Fruit fly (Drosophila melanogaster): ENCODE results near the gene CG32462.

- no peak for TF ChIP-seq CG13204 (GFP tag; optimal IDR thresholded peaks at IDR 0.05)
- TF ChIP-seq CG12605 (GFP tag; IDR thresholded peaks at IDR 0.05), result no peak
- no peak for TF ChIP-seq CG4496 (GFP tag; IDR thresholded peaks at IDR 0.05)
- no peak for TF ChIP-seq CG9948 (tag; optimal IDR thresholded peaks at IDR 0.05)
- TF ChIP-seq CG10348 (GFP tag; IDR thresholded peaks at IDR 0.05), result no peak
- TF ChIP-seq CG32121 (GFP tag; IDR thresholded peaks at IDR 0.05), result no peak
- TF ChIP-seq fd96Ca (GFP tag; IDR thresholded peaks at IDR 0.05), result no peak
- TF ChIP-seq Snoo (tag; optimal IDR thresholded peaks at IDR 0.05), result no peak
- TF ChIP-seq Ets98B (GFP tag; IDR thresholded peaks at IDR 0.05), result no peak
- TF ChIP-seq CG14655 (GFP tag; optimal IDR thresholded peaks at IDR 0.05), result no peak
These were observed 48.3 kb upstream of the CG32462 start, which contains the start of gene BoYb for dm6 chr3L:22901612-22902011.

All from whole organism, pupa.